Worm (Caenorhabditis elegans): ENCODE measurements around the gene math-18.

DNA sequence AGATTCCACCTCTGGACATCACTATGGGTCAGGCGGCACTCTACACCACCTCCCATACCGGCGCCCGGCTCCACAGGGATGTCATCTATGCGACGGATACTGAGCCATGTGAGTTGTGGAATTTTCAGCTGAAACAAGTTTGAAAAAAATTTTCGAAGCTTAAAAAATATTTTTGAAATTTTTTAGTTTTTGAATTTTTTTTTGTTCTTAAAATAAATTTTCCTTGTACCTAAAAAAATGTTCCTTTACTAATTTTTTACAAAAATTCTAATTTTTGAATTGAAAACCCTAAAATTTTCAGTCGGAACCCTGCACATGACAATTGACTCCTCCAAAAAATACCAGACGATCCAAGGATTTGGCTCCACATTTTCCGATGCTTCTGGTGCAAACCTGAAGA lies 23.9 kb downstream of the math-18 start:
- TF ChIP-seq ztf-29 (GFP tag; IDR thresholded peaks at IDR 0.05) (no peak), ref-1 (GFP tag; conservative IDR thresholded peaks at IDR 0.05) (no peak), cog-1 (tag; optimal IDR thresholded peaks at IDR 0.05) (no peak), ztf-23 (GFP tag; IDR thresholded peaks at IDR 0.05) (no peak), med-1 (GFP tag; optimal IDR thresholded peaks at IDR 0.05; ENCODE audit: insufficient read depth) (no peak)

Measured in whole organism, midembryonic.